Fruit fly (Drosophila melanogaster) whole organism, embryonic: ENCODE measurements around the gene msb1l.

Experiments
- ATbp ChIP-seq: fragments of 200-800 bp; sonication (Bioruptor generic); optimal IDR thresholded peaks from 2 replicates; lab custom pipeline; 2017; ENCODE audit warnings: missing biosample characterization, mild to moderate bottlenecking, missing genetic modification characterization, missing genetic modification reagents
- Antp ChIP-seq: fragments of 200-800 bp; sonication (Bioruptor generic); optimal IDR thresholded peaks from 3 replicates; lab custom pipeline; 2016; ENCODE audit warnings: missing biosample characterization, missing genetic modification characterization
- Asciz ChIP-seq: fragments of 200-800 bp; sonication (Bioruptor generic); optimal IDR thresholded peaks from 2 replicates; lab custom pipeline; 2017; ENCODE audit warnings: missing biosample characterization, mild to moderate bottlenecking, missing genetic modification characterization, missing genetic modification reagents
- CG10462 ChIP-seq: fragments of 200-800 bp; sonication (Bioruptor generic); optimal IDR thresholded peaks from 2 replicates; lab custom pipeline; 2016; ENCODE audit warnings: missing biosample characterization, missing genetic modification characterization
- CG12155 ChIP-seq: fragments of 200-800 bp; sonication (Bioruptor generic); optimal IDR thresholded peaks from 3 replicates; lab custom pipeline; 2016; ENCODE audit warnings: missing biosample characterization, missing genetic modification characterization
- CG12391 ChIP-seq: fragments of 200-800 bp; sonication (Bioruptor generic); optimal IDR thresholded peaks from 3 replicates; lab custom pipeline; 2018; ENCODE audit warnings: missing biosample characterization, mild to moderate bottlenecking, missing genetic modification characterization, moderate library complexity
- CG13424 ChIP-seq: fragments of 200-800 bp; sonication (Bioruptor generic); optimal IDR thresholded peaks from 2 replicates; lab custom pipeline; 2019; ENCODE audit warnings: missing biosample characterization, mild to moderate bottlenecking, missing genetic modification characterization, moderate library complexity
- CG15269 ChIP-seq: fragments of 200-800 bp; sonication (Bioruptor generic); optimal IDR thresholded peaks from 2 replicates; lab custom pipeline; 2018; ENCODE audit warnings: missing biosample characterization, mild to moderate bottlenecking, missing genetic modification characterization, moderate library complexity
- CG18599 ChIP-seq: fragments of 200-800 bp; sonication (Bioruptor generic); optimal IDR thresholded peaks from 3 replicates; lab custom pipeline; 2017; ENCODE audit warnings: missing biosample characterization, missing genetic modification characterization, mild to moderate bottlenecking, moderate library complexity, missing genetic modification reagents
- CG2889 ChIP-seq: fragments of 200-800 bp; sonication (Bioruptor generic); IDR thresholded peaks from 3 replicates; pipeline ENCODE4 v1.3.6; 2022; ENCODE audit warnings: missing biosample characterization, missing genetic modification characterization
- CG30403 ChIP-seq: fragments of 200-800 bp; sonication (Bioruptor generic); optimal IDR thresholded peaks from 3 replicates; lab custom pipeline; 2016; ENCODE audit warnings: missing biosample characterization, missing genetic modification characterization
- CG3838 ChIP-seq: fragments of 200-800 bp; sonication (Bioruptor generic); optimal IDR thresholded peaks from 3 replicates; lab custom pipeline; 2016; ENCODE audit warnings: missing biosample characterization, missing genetic modification characterization
- CG3995 ChIP-seq: fragments of 200-800 bp; sonication (Bioruptor generic); optimal IDR thresholded peaks from 3 replicates; lab custom pipeline; 2016; ENCODE audit warnings: missing biosample characterization, missing genetic modification characterization
- CG4282 ChIP-seq: fragments of 200-800 bp; sonication (Bioruptor generic); optimal IDR thresholded peaks from 2 replicates; lab custom pipeline; 2016; ENCODE audit warnings: missing biosample characterization, missing genetic modification characterization
- CG4424 ChIP-seq: fragments of 200-800 bp; sonication (Bioruptor generic); optimal IDR thresholded peaks from 3 replicates; lab custom pipeline; 2016; ENCODE audit warnings: missing biosample characterization, missing genetic modification characterization
- CG4730 ChIP-seq: fragments of 200-800 bp; sonication (Bioruptor generic); IDR thresholded peaks from 2 replicates; pipeline ENCODE4 v1.3.6; 2022; ENCODE audit warnings: missing biosample characterization, missing genetic modification characterization
- CG6765 ChIP-seq: fragments of 200-800 bp; sonication (Bioruptor generic); optimal IDR thresholded peaks from 3 replicates; lab custom pipeline; 2017; ENCODE audit warnings: missing biosample characterization, mild to moderate bottlenecking, missing genetic modification characterization
- CG7372 ChIP-seq: fragments of 200-800 bp; sonication (Bioruptor generic); IDR thresholded peaks from 2 replicates; pipeline ENCODE4 v1.3.6; 2022; ENCODE audit warnings: missing biosample characterization, missing genetic modification characterization
- CG8924 ChIP-seq: fragments of 200-800 bp; optimal IDR thresholded peaks from 3 replicates; lab custom pipeline; 2019; ENCODE audit warnings: missing biosample characterization, mild to moderate bottlenecking, missing genetic modification characterization, moderate library complexity
- CG9727 ChIP-seq: fragments of 200-800 bp; sonication (Bioruptor generic); optimal IDR thresholded peaks from 3 replicates; lab custom pipeline; 2017; ENCODE audit warnings: missing biosample characterization, mild to moderate bottlenecking, missing genetic modification characterization
- Dip2 ChIP-seq: fragments of 200-800 bp; sonication (Bioruptor generic); IDR thresholded peaks from 2 replicates; pipeline ENCODE4 v1.3.6; 2022; ENCODE audit warnings: missing biosample characterization, missing genetic modification characterization
- Dp ChIP-seq: fragments of 200-800 bp; sonication (Bioruptor generic); optimal IDR thresholded peaks from 2 replicates; lab custom pipeline; 2018; ENCODE audit warnings: missing biosample characterization, mild to moderate bottlenecking, missing genetic modification characterization, moderate library complexity
- Ets65A ChIP-seq: fragments of 200-800 bp; sonication (Bioruptor generic); peaks from one replicate; lab custom pipeline; 2016; ENCODE audit warnings: missing biosample characterization, missing genetic modification characterization
- Ets97D ChIP-seq: fragments of 200-800 bp; sonication (Bioruptor generic); optimal IDR thresholded peaks from 3 replicates; lab custom pipeline; 2016; ENCODE audit warnings: missing biosample characterization, missing genetic modification characterization
- Hey ChIP-seq: fragments of 200-800 bp; sonication (Bioruptor generic); optimal IDR thresholded peaks from 3 replicates; lab custom pipeline; 2018; ENCODE audit warnings: missing biosample characterization, mild to moderate bottlenecking, missing genetic modification characterization
- Hr39 ChIP-seq: fragments of >200 bp; optimal IDR thresholded peaks from 2 replicates; lab custom pipeline; 2017
- Hr78 ChIP-seq, 2 experiments: fragments of 200-800 bp in 1 of 2; fragments of >200 bp in 1 of 2; sonication (Bioruptor generic) in 1 of 2; optimal IDR thresholded peaks; 2 replicates each; lab custom pipeline; 2017 to 2019; ENCODE audit warnings: missing biosample characterization in 2 of 2, missing genetic modification characterization in 2 of 2, mild to moderate bottlenecking in 1 of 2, moderate library complexity in 1 of 2
- Lhr ChIP-seq: fragments of 200-800 bp; sonication (Bioruptor generic); optimal IDR thresholded peaks from 3 replicates; lab custom pipeline; 2017; ENCODE audit warnings: mild to moderate bottlenecking, missing biosample characterization, missing genetic modification reagents, missing genetic modification characterization
- Lpt ChIP-seq: fragments of >200 bp; optimal IDR thresholded peaks from 2 replicates; lab custom pipeline; 2018; ENCODE audit warnings: missing biosample characterization, missing genetic modification characterization
- NFAT ChIP-seq: fragments of 200-800 bp; sonication (Bioruptor generic); IDR thresholded peaks from 2 replicates; pipeline ENCODE4 v1.3.6; 2022; ENCODE audit warnings: missing biosample characterization, missing genetic modification characterization
- PHDP ChIP-seq: fragments of 200-800 bp; sonication (Bioruptor generic); optimal IDR thresholded peaks from 3 replicates; lab custom pipeline; 2018; ENCODE audit warnings: missing biosample characterization, mild to moderate bottlenecking, missing genetic modification characterization, moderate library complexity
- Sox100B ChIP-seq: fragments of 200-800 bp; sonication (Bioruptor generic); optimal IDR thresholded peaks from 3 replicates; lab custom pipeline; 2018; ENCODE audit warnings: missing biosample characterization, mild to moderate bottlenecking, missing genetic modification characterization
- Stat92E ChIP-seq, 3 experiments: fragments of >200 bp in 2 of 3; fragments of 200-800 bp in 1 of 3; sonication (Bioruptor generic) in 1 of 3; optimal IDR thresholded peaks; 2 replicates each; lab custom pipeline; 2017 to 2019; ENCODE audit warnings: missing biosample characterization in 3 of 3, missing genetic modification characterization in 3 of 3, mild to moderate bottlenecking in 1 of 3, moderate library complexity in 1 of 3
- Usf ChIP-seq: fragments of 200-800 bp; sonication (Bioruptor generic); optimal IDR thresholded peaks from 2 replicates; lab custom pipeline; 2017; ENCODE audit warnings: missing genotype, missing biosample characterization, missing genetic modification characterization
- Xbp1 ChIP-seq: fragments of 200-800 bp; sonication (Bioruptor generic); optimal IDR thresholded peaks from 3 replicates; lab custom pipeline; 2016; ENCODE audit warnings: missing biosample characterization, mild to moderate bottlenecking, missing genetic modification characterization
- btn ChIP-seq: fragments of 200-800 bp; sonication (Bioruptor generic); optimal IDR thresholded peaks from 2 replicates; lab custom pipeline; 2016; ENCODE audit warnings: missing biosample characterization, missing genetic modification characterization
- cad ChIP-seq: fragments of >200 bp; optimal IDR thresholded peaks from 2 replicates; lab custom pipeline; 2017; ENCODE audit warnings: missing biosample characterization, missing genetic modification characterization
- dm ChIP-seq: fragments of 200-800 bp; sonication (Bioruptor generic); optimal IDR thresholded peaks from 3 replicates; lab custom pipeline; 2016; ENCODE audit warnings: missing biosample characterization, missing genetic modification characterization
- ems ChIP-seq: fragments of 200-800 bp; sonication (Bioruptor generic); optimal IDR thresholded peaks from 3 replicates; lab custom pipeline; 2016; ENCODE audit warnings: missing biosample characterization, missing genetic modification characterization
- ftz-f1 ChIP-seq: fragments of 200-800 bp; sonication (Bioruptor generic); optimal IDR thresholded peaks from 2 replicates; lab custom pipeline; 2016; ENCODE audit warnings: missing biosample characterization, missing genetic modification characterization
- gsb ChIP-seq: fragments of 200-800 bp; sonication (Bioruptor generic); IDR thresholded peaks from 2 replicates; pipeline ENCODE4 v1.3.6; 2022; ENCODE audit warnings: missing biosample characterization, missing genetic modification characterization
- hth ChIP-seq: fragments of >200 bp; optimal IDR thresholded peaks from 2 replicates; lab custom pipeline; 2017; ENCODE audit warnings: inconsistent platforms
- inv ChIP-seq: fragments of 200-800 bp; sonication (Bioruptor generic); IDR thresholded peaks from 2 replicates; pipeline ENCODE4 v1.3.6; 2022; ENCODE audit warnings: missing biosample characterization, missing genetic modification characterization; ENCODE audit not compliant: partially characterized antibody
- nerfin-2 ChIP-seq: fragments of 200-800 bp; sonication (Bioruptor generic); IDR thresholded peaks from 2 replicates; pipeline ENCODE4 v1.3.6; 2022; ENCODE audit warnings: missing biosample characterization, missing genetic modification characterization; ENCODE audit not compliant: partially characterized antibody
- oc ChIP-seq: fragments of 200-800 bp; sonication (Bioruptor generic); optimal IDR thresholded peaks from 2 replicates; lab custom pipeline; 2018; ENCODE audit warnings: missing biosample characterization, mild to moderate bottlenecking, missing genetic modification characterization, moderate library complexity
- pb ChIP-seq: fragments of 200-800 bp; sonication (Bioruptor generic); optimal IDR thresholded peaks from 3 replicates; lab custom pipeline; 2016; ENCODE audit warnings: missing biosample characterization, missing genetic modification characterization
- pfk ChIP-seq: fragments of 200-800 bp; sonication (Bioruptor generic); optimal IDR thresholded peaks from 2 replicates; lab custom pipeline; 2018; ENCODE audit warnings: missing biosample characterization, mild to moderate bottlenecking, missing genetic modification characterization, moderate library complexity
- ro ChIP-seq: fragments of 200-800 bp; sonication (Bioruptor generic); IDR thresholded peaks from 2 replicates; pipeline ENCODE4 v1.3.6; 2022; ENCODE audit warnings: missing biosample characterization, missing genetic modification characterization
- tup ChIP-seq: fragments of 200-800 bp; sonication (Bioruptor generic); optimal IDR thresholded peaks from 2 replicates; lab custom pipeline; 2016; ENCODE audit warnings: missing biosample characterization, mild to moderate bottlenecking, missing genetic modification characterization, moderate library complexity
- tx ChIP-seq: fragments of 200-800 bp; sonication (Bioruptor generic); optimal IDR thresholded peaks from 2 replicates; lab custom pipeline; 2016; ENCODE audit warnings: missing biosample characterization, missing genetic modification characterization
- zen ChIP-seq: fragments of 200-800 bp; sonication (Bioruptor generic); optimal IDR thresholded peaks from 3 replicates; lab custom pipeline; 2018; ENCODE audit warnings: missing biosample characterization, mild to moderate bottlenecking, missing genetic modification characterization, moderate library complexity

msb1l gene

DNA sequence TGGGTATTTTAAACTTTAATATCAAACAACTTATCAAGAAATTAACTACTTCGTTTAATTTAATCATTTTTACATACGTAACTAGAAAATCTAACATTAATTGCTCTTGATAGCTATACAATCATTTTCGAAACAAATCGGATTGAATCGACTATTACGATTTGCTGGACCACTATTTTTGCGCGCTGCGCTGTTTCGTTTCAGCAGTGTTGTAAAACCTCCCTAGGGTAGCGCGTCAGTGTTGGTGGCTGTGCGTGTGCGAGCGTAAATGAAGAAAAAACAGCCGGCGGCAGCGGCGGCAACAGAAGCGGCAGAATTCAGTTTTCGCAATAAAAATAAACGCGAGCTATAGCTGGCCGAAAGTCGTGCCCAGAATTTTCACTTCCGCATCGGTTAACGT is 44.3 kb upstream of the msb1l start, which contains the start of gene CG33116 (continued):
- TF ChIP-seq nerfin-2 (GFP tag; lab: Robert Waterston, UW) (0 out of 2 replicates have a peak, but pooled peaks have one; percentile 15), ATbp (GFP tag; lab: Kevin White, UChicago) (peak; percentile 75), zen (tag; lab: Kevin White, UChicago) (peak; percentile 64), Hr78 (GFP tag; optimal IDR thresholded peaks at IDR 0.05; lab: Kevin White, UChicago) (peak in 1 of 2 experiments; percentile 17), Lpt (GFP tag; lab: Kevin White, UChicago) (no peak), NFAT (GFP tag; lab: Robert Waterston, UW) (peak; percentile 83), gsb (GFP tag; lab: Robert Waterston, UW) (peak; percentile 63), Hey (tag; lab: Kevin White, UChicago) (peak; percentile 60), hth (no peak), dm (peak; percentile 75), Usf (GFP tag; lab: Kevin White, UChicago) (peak; percentile 65), cad (no peak), CG13424 (tag; lab: Kevin White, UChicago) (peak; percentile 76), CG8924 (peak; percentile 79), inv (GFP tag; lab: Robert Waterston, UW) (peak; percentile 23; the same call in 1 of the 2 replicates), PHDP (tag; lab: Kevin White, UChicago) (peak; percentile 74), Sox100B (GFP tag; lab: Kevin White, UChicago) (peak; percentile 72), tx (GFP tag; lab: Kevin White, UChicago) (peak; percentile 79), Hr39 (peak; percentile 68), CG12155 (GFP tag; lab: Kevin White, UChicago) (peak; percentile 81), ems (GFP tag; lab: Kevin White, UChicago) (peak; percentile 83), CG2889 (peak; percentile 64; the same call in 1 of the 3 replicates), oc (peak; percentile 50), CG10462 (GFP tag; lab: Kevin White, UChicago) (peak; percentile 56), Lhr (peak; percentile 44), ro (GFP tag; lab: Robert Waterston, UW) (peak; percentile 40; the same call in 1 of the 2 replicates), CG4730 (GFP tag; lab: Robert Waterston, UW) (peak; percentile 55), CG7372 (GFP tag; lab: Robert Waterston, UW) (0 out of 2 replicates have a peak, but pooled peaks have one; percentile 13), CG12391 (tag; lab: Kevin White, UChicago) (peak; percentile 85), Ets65A (GFP tag; lab: Kevin White, UChicago) (peak; percentile 98), tup (GFP tag; lab: Kevin White, UChicago) (peak; percentile 66), CG30403 (peak; percentile 87), Dip2 (GFP tag; lab: Robert Waterston, UW) (no peak), Stat92E (GFP tag; optimal IDR thresholded peaks at IDR 0.05; lab: Kevin White, UChicago) (peak in 1 of 3 experiments; percentile 18), CG4282 (peak; percentile 47), CG18599 (GFP tag; lab: Kevin White, UChicago) (peak; percentile 83), CG3995 (GFP tag; lab: Kevin White, UChicago) (peak; percentile 51), ftz-f1 (peak; percentile 39), Xbp1 (GFP tag; lab: Kevin White, UChicago) (peak; percentile 89), CG4424 (peak; percentile 86), btn (peak; percentile 59), CG9727 (peak; percentile 79), Ets97D (peak; percentile 79), pfk (GFP tag; lab: Kevin White, UChicago) (peak; percentile 23), Asciz (peak; percentile 68), CG15269 (tag; lab: Kevin White, UChicago) (peak; percentile 80), CG6765 (peak; percentile 71), Dp (GFP tag; lab: Kevin White, UChicago) (peak; percentile 47), CG3838 (peak; percentile 29), Antp (GFP tag; lab: Kevin White, UChicago) (peak; percentile 88), pb (peak; percentile 75)
